Fruit fly (Drosophila melanogaster) Kc167 (cell line): ENCODE measurements around the gene Vps26.
A peak's percentile ranks its signal among the peaks of the same experiment; 100 is the strongest.

Experiments
- Myc ChIP-seq: fragments of >200 bp; optimal IDR thresholded peaks from 2 replicates; lab custom pipeline; 2017; ENCODE audit warnings: missing external identifiers
- Sin3A ChIP-seq: fragments of >200 bp; optimal IDR thresholded peaks from 2 replicates; lab custom pipeline; 2018; ENCODE audit warnings: missing external identifiers
- h ChIP-seq: fragments of >200 bp; optimal IDR thresholded peaks from 3 replicates; lab custom pipeline; 2018; ENCODE audit warnings: missing external identifiers
- insv ChIP-seq: fragments of >200 bp; optimal IDR thresholded peaks from 3 replicates; lab custom pipeline; 2018; ENCODE audit warnings: missing external identifiers
- psq ChIP-seq: fragments of >200 bp; optimal IDR thresholded peaks from 2 replicates; lab custom pipeline; 2017; ENCODE audit warnings: missing external identifiers
- ttk ChIP-seq: sonication (Bioruptor generic); optimal IDR thresholded peaks from 2 replicates; lab custom pipeline; 2017; ENCODE audit warnings: missing external identifiers

Vps26 gene

DNA sequence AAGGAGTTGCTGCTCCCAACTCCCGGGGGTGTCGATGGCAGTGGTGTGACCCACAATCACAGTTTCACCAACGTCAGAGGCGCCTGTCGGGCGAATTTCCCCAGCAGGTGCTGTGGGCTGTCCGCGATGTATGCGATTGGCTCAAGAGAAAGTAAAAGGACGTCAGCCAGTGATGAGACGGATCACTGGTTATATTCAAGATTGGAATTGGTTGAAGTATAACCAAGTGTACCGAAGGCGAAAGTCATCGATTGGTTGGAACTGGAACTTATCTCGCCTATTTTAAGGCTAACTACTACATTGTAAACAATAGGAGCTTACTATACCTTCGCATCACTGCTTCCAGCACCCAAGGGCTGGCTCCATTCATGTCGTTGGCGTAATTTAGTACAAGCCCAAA is 29.4 kb downstream of the Vps26 start, which contains the start of gene CG32801:
Gene CG32801, minus strand, starts transcription at position 101 of the 400 bp plus-strand sequence.
- TF ChIP-seq ttk (lab: Kevin White, UChicago), result no peak
- no peak for TF ChIP-seq psq (lab: Kevin White, UChicago)
- no peak for TF ChIP-seq insv (lab: Kevin White, UChicago)
- TF ChIP-seq Myc (lab: Kevin White, UChicago), result no peak
- TF ChIP-seq Sin3A, result no peak
- no peak for TF ChIP-seq h (lab: Kevin White, UChicago)

DNA sequence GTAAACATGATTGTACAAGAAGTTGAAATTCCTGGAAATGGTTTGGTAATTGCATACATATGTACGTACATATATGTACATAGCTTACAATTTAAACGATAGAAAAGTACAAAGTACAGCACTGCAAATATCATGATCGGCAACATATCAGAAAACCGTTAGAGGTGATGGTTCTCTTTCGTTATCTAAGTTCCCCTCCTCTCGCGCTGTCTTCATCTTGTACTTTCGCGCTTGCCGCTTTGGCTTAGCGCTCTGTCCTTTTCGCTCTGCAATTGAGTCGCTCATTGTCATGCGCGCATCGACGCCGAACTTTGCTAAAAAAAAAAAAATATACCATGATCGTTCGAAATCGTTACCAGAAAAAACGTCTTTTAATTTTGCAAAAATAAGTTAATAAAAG is 30.3 kb downstream of the Vps26 start:
- TF ChIP-seq Myc (lab: Kevin White, UChicago) (no peak), h (lab: Kevin White, UChicago) (no peak), psq (lab: Kevin White, UChicago) (no peak), insv (lab: Kevin White, UChicago) (no peak), Sin3A (no peak), ttk (lab: Kevin White, UChicago) (no peak)

DNA sequence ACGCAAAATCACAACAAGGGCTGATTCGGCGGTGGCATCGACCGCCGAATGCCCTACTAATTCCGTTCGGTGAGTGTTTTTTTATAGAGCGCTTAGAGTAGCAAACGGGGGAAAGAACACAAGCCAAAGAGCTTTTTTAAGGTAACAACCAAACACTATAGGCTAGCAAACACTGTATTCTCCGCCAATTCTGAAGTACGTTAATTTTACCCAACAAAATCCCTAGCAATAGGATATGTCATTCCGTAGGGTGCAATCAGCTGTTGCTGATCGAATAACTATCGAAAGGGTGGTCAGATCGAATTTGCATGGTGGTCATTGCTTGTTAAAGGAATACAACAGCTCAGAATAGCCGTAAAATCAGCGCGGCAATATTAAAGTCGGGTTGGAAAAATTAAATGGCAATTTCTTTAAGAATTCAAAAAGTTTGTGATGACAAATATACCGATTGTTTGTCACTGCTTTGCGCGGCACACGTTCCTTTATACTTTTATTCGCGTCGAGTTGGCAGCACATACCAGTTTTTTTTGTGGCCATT is 34.1 kb downstream of the Vps26 start, which contains the start of gene mip130:
Gene mip130, plus strand, starts transcription at position 513 of the 538 bp plus-strand sequence.
- TF ChIP-seq insv (lab: Kevin White, UChicago), result no peak

DNA sequence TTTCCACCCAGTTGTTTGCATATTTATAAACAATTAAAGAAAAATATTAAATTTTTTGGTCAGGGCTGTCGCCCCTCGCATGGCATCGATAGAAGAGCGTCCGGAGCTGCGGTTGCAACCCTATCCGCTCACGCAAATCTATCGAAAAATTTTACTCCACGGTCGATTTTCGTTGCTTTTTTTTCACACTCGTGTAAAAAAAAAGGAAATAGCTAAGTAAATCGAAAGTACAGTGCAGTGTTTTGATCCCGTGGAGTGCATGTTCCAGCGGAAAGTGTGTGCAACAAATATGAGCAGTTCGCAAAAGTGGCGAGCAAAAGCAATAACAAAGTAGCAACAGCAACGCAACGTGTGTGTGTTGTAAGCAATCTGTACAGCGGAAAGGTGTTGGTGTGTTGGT is 35.1 kb downstream of the Vps26 start, which contains the start of the genes Edem1 and Rbcn-3B:
Gene Edem1, minus strand, starts transcription at position 71 of the 400 bp plus-strand sequence.
Gene Rbcn-3B, plus strand, starts transcription at position 164 of the 400 bp plus-strand sequence.
- TF ChIP-seq ttk (lab: Kevin White, UChicago), result no peak
- no peak for TF ChIP-seq Myc (lab: Kevin White, UChicago)
- TF ChIP-seq psq (lab: Kevin White, UChicago), result no peak
- TF ChIP-seq insv (lab: Kevin White, UChicago), result no peak
- TF ChIP-seq Sin3A, result no peak
- TF ChIP-seq h (lab: Kevin White, UChicago), result no peak

DNA sequence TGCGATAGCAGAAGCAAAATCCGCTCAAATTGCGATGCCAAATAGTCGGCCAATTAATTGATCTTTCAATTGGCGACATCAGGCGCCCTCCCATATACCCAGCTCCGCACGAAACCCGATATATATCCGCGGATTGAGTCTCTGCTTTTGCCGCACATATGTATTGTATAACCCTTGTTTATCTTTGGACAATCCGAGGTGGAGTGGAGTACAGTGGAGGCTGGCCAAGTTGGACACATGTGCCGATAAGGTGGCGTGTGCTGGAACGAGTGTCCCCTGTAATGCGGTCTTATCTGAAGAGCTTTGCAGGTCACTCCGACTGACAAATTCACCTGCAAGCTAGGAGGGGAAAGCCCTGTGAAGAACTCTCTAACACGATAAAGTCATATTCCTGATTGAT is 35.9 kb downstream of the Vps26 start:
- no peak for TF ChIP-seq h (lab: Kevin White, UChicago)
- no peak for TF ChIP-seq Sin3A
- TF ChIP-seq Myc (lab: Kevin White, UChicago), result no peak
- no peak for TF ChIP-seq ttk (lab: Kevin White, UChicago)
- no peak for TF ChIP-seq insv (lab: Kevin White, UChicago)
- no peak for TF ChIP-seq psq (lab: Kevin White, UChicago)

DNA sequence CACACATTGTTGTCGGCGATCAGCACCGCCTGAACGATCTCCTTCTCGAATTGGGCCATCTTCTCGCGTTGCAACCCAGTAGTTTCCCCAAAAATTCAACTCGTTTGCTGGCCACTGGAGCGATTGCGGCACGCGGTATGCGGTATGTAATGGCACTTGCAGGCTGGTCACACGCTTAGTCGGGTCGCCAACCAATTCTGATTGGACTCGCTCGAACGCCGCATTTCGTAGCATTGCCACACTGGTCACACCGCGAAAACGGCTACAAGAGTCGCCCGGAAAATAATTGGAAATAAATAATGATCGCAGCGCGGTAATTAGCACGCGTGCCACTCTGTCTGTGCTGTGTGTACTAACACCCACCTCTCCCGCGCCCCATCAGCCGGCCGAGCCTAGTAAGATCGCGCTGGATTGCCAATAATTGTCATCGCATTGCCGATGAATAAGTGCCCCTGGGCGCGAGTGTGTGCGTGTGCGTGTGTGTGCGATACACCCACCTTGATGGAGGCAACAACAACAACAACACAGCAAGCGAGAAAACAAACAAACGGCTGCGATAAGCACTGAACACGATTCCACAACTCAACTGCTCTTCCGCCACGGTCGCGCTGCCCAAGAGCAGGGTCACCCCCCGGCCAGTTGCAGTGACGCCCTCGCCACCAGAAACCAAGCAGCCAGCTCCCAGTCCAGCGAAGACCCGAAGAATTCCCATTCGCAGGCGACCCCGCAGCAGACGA is 49.3 kb downstream of the Vps26 start, which contains the start of the genes eIF2Bepsilon and Ocrl:
Gene eIF2Bepsilon, minus strand, starts transcription at position 110 of the 737 bp plus-strand sequence.
Gene Ocrl, plus strand, starts transcription at position 217 of the 737 bp plus-strand sequence.
- no peak for TF ChIP-seq Myc (lab: Kevin White, UChicago)
- TF ChIP-seq Sin3A, result no peak
- TF ChIP-seq insv (lab: Kevin White, UChicago), result peak; percentile 93
